Worm (Caenorhabditis elegans): ENCODE data around the gene pdhb-1.

Gene pdhb-1

ce11 chrIV:3399015-3399722 is at the start of gene pdhb-1, which contains the start of gene dyf-3:
Gene pdhb-1 (plus strand): TSS chrIV:3399672.
Gene dyf-3 (minus strand): TSS chrIV:3399231.
- no peak for TF ChIP-seq unc-62 (GFP tag; optimal IDR thresholded peaks at IDR 0.05)

- no peak for TF ChIP-seq unc-62 (GFP tag; optimal IDR thresholded peaks at IDR 0.05)
Measured at ce11 chrIV:3349977-3350580, 49.4 kb upstream of the pdhb-1 start, which contains the start of gene elks-1. Gene elks-1 (minus strand): TSS chrIV:3350027.

DNA sequence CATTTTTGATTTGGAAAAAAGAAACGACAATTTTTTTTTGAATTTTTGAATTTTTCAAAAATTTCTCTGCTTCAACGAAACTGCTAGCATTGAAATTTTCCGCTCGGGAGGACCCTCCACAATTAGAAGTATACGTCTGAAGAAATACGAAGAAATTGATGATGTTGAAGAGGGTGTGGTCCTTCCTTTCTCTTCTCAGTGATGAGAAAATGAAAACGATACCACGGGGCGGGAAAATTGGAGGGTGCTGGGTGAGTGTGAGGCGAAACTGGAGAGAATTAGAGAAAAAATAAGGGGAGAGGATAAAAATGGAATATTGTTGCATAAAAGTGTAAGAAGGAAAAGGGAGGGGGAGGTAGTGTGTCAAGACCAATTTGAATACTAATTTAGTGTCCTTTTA is 47.5 kb upstream of the pdhb-1 start:
- TF ChIP-seq unc-62 (GFP tag; optimal IDR thresholded peaks at IDR 0.05), result no peak

ce11 chrIV:3354757-3355156 is 44.7 kb upstream of the pdhb-1 start, which contains the start of gene F42A6.1:
Gene F42A6.1 (plus strand): TSS chrIV:3355057.
- no peak for TF ChIP-seq unc-62 (GFP tag; optimal IDR thresholded peaks at IDR 0.05)

- TF ChIP-seq unc-62 (GFP tag; optimal IDR thresholded peaks at IDR 0.05), result no peak
Measured at ce11 chrIV:3363221-3363620, 36.3 kb upstream of the pdhb-1 start, which contains the start of gene Y55H10A.2. Gene Y55H10A.2 (plus strand): TSS chrIV:3363521.

ce11 chrIV:3363784-3364183 is 35.7 kb upstream of the pdhb-1 start:
- TF ChIP-seq unc-62 (GFP tag; optimal IDR thresholded peaks at IDR 0.05), result no peak

DNA sequence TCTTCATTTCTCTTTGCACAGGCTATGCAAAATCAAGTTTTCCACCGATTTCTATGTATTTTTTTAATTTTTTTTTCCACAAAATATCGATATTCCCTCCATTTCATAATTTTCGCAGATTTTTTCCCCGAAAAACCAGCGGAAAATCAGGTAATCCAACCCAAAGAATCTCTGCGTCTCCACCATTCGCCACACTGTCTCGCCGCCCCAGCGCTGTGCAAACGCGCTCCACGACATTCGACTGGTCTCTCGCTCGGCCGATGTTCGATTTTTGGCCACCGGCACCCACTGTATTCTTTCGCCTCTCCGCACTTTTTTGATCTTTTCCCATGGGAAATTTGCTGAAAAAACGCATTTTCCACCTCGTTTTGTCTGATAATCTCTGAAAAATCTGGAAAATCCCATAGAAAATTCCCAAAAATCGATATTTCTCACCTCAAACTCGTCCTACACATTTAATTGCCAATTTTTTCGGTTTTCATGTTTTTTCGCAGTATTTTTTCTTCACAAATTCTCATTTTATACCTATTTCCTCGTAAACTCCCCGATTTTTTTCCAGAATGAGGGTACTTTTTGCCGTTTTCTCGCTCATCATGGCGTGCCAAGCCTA is 30.7 kb upstream of the pdhb-1 start, which contains the start of gene vha-19:
TSS of gene vha-19 (plus strand) at position 560 of the 610 bp plus-strand sequence.
- TF ChIP-seq unc-62 (GFP tag; optimal IDR thresholded peaks at IDR 0.05), result no peak

ce11 chrIV:3373370-3373769 is 26.1 kb upstream of the pdhb-1 start:
- TF ChIP-seq unc-62 (GFP tag; optimal IDR thresholded peaks at IDR 0.05), result no peak

ce11 chrIV:3378080-3378804 is 21.2 kb upstream of the pdhb-1 start, which contains the start of gene otub-4:
Gene otub-4 (minus strand): TSS chrIV:3378130.
- no peak for TF ChIP-seq unc-62 (GFP tag; optimal IDR thresholded peaks at IDR 0.05)

ce11 chrIV:3382338-3382907 is 17.0 kb upstream of the pdhb-1 start, which contains the start of gene B0546.3:
Gene B0546.3 (minus strand): TSS chrIV:3382841.
- TF ChIP-seq unc-62 (GFP tag; optimal IDR thresholded peaks at IDR 0.05), result no peak

- no peak for TF ChIP-seq unc-62 (GFP tag; optimal IDR thresholded peaks at IDR 0.05)
Measured at ce11 chrIV:3383203-3383602, 16.3 kb upstream of the pdhb-1 start.

DNA sequence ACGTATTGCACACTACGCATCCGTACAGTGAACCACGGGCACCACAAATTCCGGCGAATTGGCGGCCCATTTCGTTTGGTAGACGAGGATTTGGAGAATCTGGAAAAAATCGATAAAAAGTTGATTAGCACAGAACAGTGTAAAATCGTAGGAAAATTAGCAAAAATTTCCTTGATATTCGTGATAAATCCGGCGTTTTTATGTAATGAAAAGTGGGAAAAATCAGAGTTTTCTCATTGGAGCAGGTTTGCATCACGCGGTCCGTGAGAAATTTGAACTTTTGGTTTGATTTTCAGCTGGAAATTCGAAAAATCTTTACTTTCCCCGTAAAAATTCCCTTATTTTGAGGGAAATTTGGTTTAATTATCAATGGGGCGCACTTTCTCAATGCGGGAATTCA is 15.4 kb upstream of the pdhb-1 start, which contains the start of gene B0546.4:
TSS of gene B0546.4 (minus strand) at position 101 of the 400 bp plus-strand sequence.
- TF ChIP-seq unc-62 (GFP tag; optimal IDR thresholded peaks at IDR 0.05), result no peak

DNA sequence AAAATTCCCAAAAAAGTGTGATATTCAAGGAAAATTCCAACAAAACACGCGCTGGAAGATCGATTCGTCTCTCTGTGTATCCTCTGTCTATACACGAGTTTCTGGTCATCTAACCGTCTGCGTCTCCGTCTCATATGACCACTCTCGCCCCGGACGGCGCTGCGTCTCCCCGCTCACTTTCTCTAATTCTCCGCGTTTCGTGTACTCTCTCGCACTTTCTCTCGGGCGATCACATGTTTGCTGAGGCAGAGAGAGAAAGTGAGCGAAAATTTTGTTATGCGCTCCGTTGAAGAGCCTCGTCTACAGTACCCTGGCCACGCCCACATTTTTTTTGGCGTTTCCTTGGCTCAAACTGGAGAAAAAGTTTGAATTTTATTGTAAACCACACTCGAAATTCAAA is 14.9 kb upstream of the pdhb-1 start:
- no peak for TF ChIP-seq unc-62 (GFP tag; optimal IDR thresholded peaks at IDR 0.05)

DNA sequence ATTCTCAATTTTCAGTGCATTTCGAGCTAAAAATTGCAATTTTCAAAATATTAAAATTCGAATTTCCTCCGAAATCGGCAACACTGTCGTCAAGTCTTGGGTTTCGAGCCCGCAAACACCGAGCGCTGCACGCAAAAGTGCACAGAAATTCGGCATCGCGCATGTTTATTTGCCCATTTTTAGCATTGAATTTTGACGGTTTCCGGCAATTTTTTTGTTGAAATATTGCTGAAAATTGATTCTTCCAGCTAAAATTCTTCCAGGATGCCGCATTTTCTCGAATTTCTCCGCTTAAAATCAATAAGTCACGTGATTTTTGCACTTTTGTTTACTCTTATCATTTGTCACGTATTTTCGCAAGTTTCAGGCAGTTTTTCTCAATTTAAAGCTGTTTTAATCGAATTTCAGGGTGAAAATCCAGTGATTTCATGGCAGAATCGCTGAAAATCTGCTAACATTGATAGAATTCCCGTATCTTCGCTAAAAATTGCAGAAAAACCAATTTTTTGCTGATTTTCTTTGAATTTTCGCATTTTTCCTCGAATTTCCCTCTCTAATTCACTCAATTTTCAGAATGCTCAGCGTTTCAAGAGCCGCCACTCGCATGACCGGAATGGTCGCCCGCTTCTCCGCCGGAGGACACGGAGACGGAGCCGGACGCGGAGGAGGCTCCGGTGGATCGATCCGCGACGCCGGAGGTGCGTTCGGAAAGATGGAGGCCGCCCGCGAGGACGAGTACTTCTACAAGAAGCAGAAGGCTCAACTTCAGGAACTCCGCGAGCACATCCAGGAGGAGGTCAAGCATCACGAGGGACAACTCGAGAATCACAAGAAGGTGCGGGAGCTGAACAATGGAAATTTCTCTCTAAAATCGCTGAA is 13.9 kb upstream of the pdhb-1 start, which contains the start of gene mai-2:
TSS of gene mai-2 (plus strand) at position 574 of the 879 bp plus-strand sequence.
- no peak for TF ChIP-seq unc-62 (GFP tag; optimal IDR thresholded peaks at IDR 0.05)
